Worm (Caenorhabditis elegans) whole organism, L1 larva: ENCODE data around the gene spig-6.

Experiments used
- ceh-82 ChIP-seq, 3 experiments: fragments of 150-350 bp in 1 of 3; sonication (generic microtip) in 2 of 3; optimal IDR thresholded peaks; 2 replicates each; lab custom pipeline; 2014 to 2017; ENCODE audit warnings: missing biosample characterization in 3 of 3, missing genetic modification characterization in 3 of 3
- fos-1 ChIP-seq: fragments of 150-350 bp; optimal IDR thresholded peaks from 2 replicates; lab custom pipeline; 2014; ENCODE audit warnings: missing biosample characterization, missing genetic modification characterization
- unc-62 ChIP-seq: fragments of 150-350 bp; optimal IDR thresholded peaks from 2 replicates; lab custom pipeline; 2014; ENCODE audit warnings: missing biosample characterization, missing genetic modification reagents, missing genetic modification characterization

- TF ChIP-seq fos-1 (tag; lab: Kevin White, UChicago) = no peak
- TF ChIP-seq unc-62 (GFP tag; lab: Kevin White, UChicago) = no peak
- TF ChIP-seq ceh-82 (tag; optimal IDR thresholded peaks at IDR 0.05; lab: Kevin White, UChicago) = no peak
Measured at ce11 chrV:16446191-16446590, 35.2 kb upstream of the spig-6 start.
